Worm (Caenorhabditis elegans): ENCODE measurements around the gene dnj-14.
A peak's percentile ranks its signal among the peaks of the same experiment; 100 is the strongest.

dnj-14 gene

ce11 chrX:4662293-4662825 is 49.2 kb downstream of the dnj-14 start (continued):
- TF ChIP-seq dmd-8 (GFP tag; IDR thresholded peaks at IDR 0.05) (no peak), hif-1 (tag; optimal IDR thresholded peaks at IDR 0.05) (peak in 1 of 2 experiments; percentile 23), dve-1 (tag; optimal IDR thresholded peaks at IDR 0.05; ENCODE audit: insufficient read depth) (peak; percentile 69), daf-16 (GFP tag; optimal IDR thresholded peaks at IDR 0.05) (no peak), daf-16 (tag; optimal IDR thresholded peaks at IDR 0.05) (peak; percentile 60), aly-2 (tag; optimal IDR thresholded peaks at IDR 0.05) (no peak), egl-27 (tag; optimal IDR thresholded peaks at IDR 0.05) (no peak), ztf-11 (tag; optimal IDR thresholded peaks at IDR 0.05) (no peak), ctbp-1 (GFP tag; IDR thresholded peaks at IDR 0.05) (no peak), lin-1 (GFP tag; IDR thresholded peaks at IDR 0.05) (no peak), dpl-1 (GFP tag; optimal IDR thresholded peaks at IDR 0.05) (no peak), attf-4 (tag; optimal IDR thresholded peaks at IDR 0.05) (no peak), mep-1 (tag; optimal IDR thresholded peaks at IDR 0.05) (peak; percentile 65), dmd-9 (GFP tag; IDR thresholded peaks at IDR 0.05) (no peak), F10B5.3 (tag; optimal IDR thresholded peaks at IDR 0.05) (no peak), nhr-11 (tag; optimal IDR thresholded peaks at IDR 0.05) (no peak), vab-7 (GFP tag; IDR thresholded peaks at IDR 0.05) (no peak), R02D3.7 (tag; optimal IDR thresholded peaks at IDR 0.05) (no peak), ztf-7 (tag; optimal IDR thresholded peaks at IDR 0.05) (no peak), ceh-82 (tag; optimal IDR thresholded peaks at IDR 0.05) (no peak), saeg-2 (GFP tag; IDR thresholded peaks at IDR 0.05) (no peak), madf-9 (GFP tag; conservative IDR thresholded peaks at IDR 0.05) (no peak; the same call in 1 of the 2 replicates), lin-29 (GFP tag; IDR thresholded peaks at IDR 0.05) (no peak), mdt-29 (GFP tag; IDR thresholded peaks at IDR 0.05) (no peak), duxl-1 (tag; optimal IDR thresholded peaks at IDR 0.05; ENCODE audit: poor library complexity) (peak; percentile 11), pqm-1 (tag; optimal IDR thresholded peaks at IDR 0.05) (peak; percentile 93)

ce11 chrX:4660268-4660880 is 51.2 kb downstream of the dnj-14 start, which contains the start of gene nhr-45:
Gene nhr-45 (minus strand): TSS chrX:4660318.
- no peak for TF ChIP-seq nhr-237 (tag; optimal IDR thresholded peaks at IDR 0.05)
- TF ChIP-seq dve-1 (tag; optimal IDR thresholded peaks at IDR 0.05; ENCODE audit: insufficient read depth): no peak
- TF ChIP-seq dmd-6 (GFP tag; IDR thresholded peaks at IDR 0.05): peak; percentile 42; the same call in 1 of the 2 replicates
- no peak for TF ChIP-seq php-3 (GFP tag; IDR thresholded peaks at IDR 0.05)
- TF ChIP-seq egl-43 (GFP tag; IDR thresholded peaks at IDR 0.05): no peak
- TF ChIP-seq nhr-6 (tag; optimal IDR thresholded peaks at IDR 0.05): no peak
- TF ChIP-seq egl-27 (tag; optimal IDR thresholded peaks at IDR 0.05): no peak
- TF ChIP-seq Y5F2A.4 (GFP tag; optimal IDR thresholded peaks at IDR 0.05): no peak
- TF ChIP-seq ces-1 (GFP tag; optimal IDR thresholded peaks at IDR 0.05): no peak
- TF ChIP-seq lsy-2 (tag; optimal IDR thresholded peaks at IDR 0.05): peak in 1 of 2 experiments; percentile 13
- TF ChIP-seq F37D6.2 (tag; optimal IDR thresholded peaks at IDR 0.05): no peak
- TF ChIP-seq D1046.2 (GFP tag; IDR thresholded peaks at IDR 0.05): no peak
- TF ChIP-seq nhr-25 (tag; optimal IDR thresholded peaks at IDR 0.05; ENCODE audit: borderline replicate concordance, insufficient read depth): no peak
- no peak for TF ChIP-seq dmd-9 (GFP tag; IDR thresholded peaks at IDR 0.05)
- peak; percentile 34 for TF ChIP-seq T20F7.1 (GFP tag; optimal IDR thresholded peaks at IDR 0.05)
- no peak for TF ChIP-seq daf-8 (GFP tag; IDR thresholded peaks at IDR 0.05)
- peak; percentile 24 for TF ChIP-seq nhr-77 (tag; optimal IDR thresholded peaks at IDR 0.05)
- no peak for TF ChIP-seq aly-2 (tag; optimal IDR thresholded peaks at IDR 0.05)
- no peak for TF ChIP-seq ZK546.5 (tag; optimal IDR thresholded peaks at IDR 0.05)
- TF ChIP-seq ztf-11 (tag; optimal IDR thresholded peaks at IDR 0.05): no peak
- TF ChIP-seq mxl-3 (GFP tag; optimal IDR thresholded peaks at IDR 0.05): no peak
- no peak for TF ChIP-seq lir-3 (tag; optimal IDR thresholded peaks at IDR 0.05)
- no peak for TF ChIP-seq pha-4 (GFP tag; IDR thresholded peaks at IDR 0.05)
- no peak for TF ChIP-seq pha-4 (tag; optimal IDR thresholded peaks at IDR 0.05)
- TF ChIP-seq hif-1 (tag; optimal IDR thresholded peaks at IDR 0.05): no peak
- TF ChIP-seq nhr-76 (tag; optimal IDR thresholded peaks at IDR 0.05): no peak
- no peak for TF ChIP-seq ceh-32 (tag; optimal IDR thresholded peaks at IDR 0.05; ENCODE audit: poor library complexity)
- TF ChIP-seq mes-2 (tag; optimal IDR thresholded peaks at IDR 0.05; ENCODE audit: poor library complexity, severe bottlenecking): no peak
- no peak for TF ChIP-seq gei-8 (GFP tag; optimal IDR thresholded peaks at IDR 0.05)
- TF ChIP-seq Y105C5A.15 (GFP tag; IDR thresholded peaks at IDR 0.05): no peak

All from whole organism, L4 larva.